Worm (Caenorhabditis elegans) whole organism, L4 larva: ENCODE results near the gene C24B9.3.

ENCODE experiments used
- D1046.2 ChIP-seq: fragments of 200-800 bp; sonication (Bioruptor generic); IDR thresholded peaks from 2 replicates; pipeline ENCODE4 v1.3.6; 2022; ENCODE audit warnings: missing genetic modification characterization, missing compliant biosample characterization
- F10B5.3 ChIP-seq: sonication (generic microtip); optimal IDR thresholded peaks from 2 replicates; lab custom pipeline; 2016; ENCODE audit warnings: mild to moderate bottlenecking, missing genetic modification characterization, missing compliant biosample characterization
- F37D6.2 ChIP-seq: sonication (generic microtip); optimal IDR thresholded peaks from 2 replicates; lab custom pipeline; 2016; ENCODE audit warnings: mild to moderate bottlenecking, missing genetic modification characterization, missing compliant biosample characterization
- F44E2.7 ChIP-seq: fragments of 200-800 bp; sonication (Bioruptor generic); IDR thresholded peaks from 2 replicates; pipeline ENCODE4 v2.1.2; 2022; ENCODE audit warnings: missing genetic modification characterization, missing compliant biosample characterization
- Y105C5A.15 ChIP-seq: fragments of 200-800 bp; sonication (Bioruptor generic); IDR thresholded peaks from 2 replicates; pipeline ENCODE4 v1.3.6; 2022; ENCODE audit warnings: missing genetic modification characterization, missing compliant biosample characterization
- Y5F2A.4 ChIP-seq: fragments of 200-800 bp; sonication (Bioruptor generic); optimal IDR thresholded peaks from 2 replicates; lab custom pipeline; 2018; ENCODE audit warnings: mild to moderate bottlenecking, missing genetic modification characterization, missing compliant biosample characterization
- Y75B8A.6 ChIP-seq: fragments of 200-800 bp; sonication (Bioruptor generic); IDR thresholded peaks from 2 replicates; pipeline ENCODE4 v1.3.6; 2022; ENCODE audit warnings: missing genetic modification reagents, missing genetic modification characterization, missing compliant biosample characterization
- aha-1 ChIP-seq: fragments of 150-350 bp; peaks from one replicate; lab custom pipeline; 2014; ENCODE audit warnings: missing biosample characterization, missing genetic modification characterization
- aly-2 ChIP-seq: sonication (generic microtip); optimal IDR thresholded peaks from 2 replicates; lab custom pipeline; 2018; ENCODE audit warnings: missing biosample characterization, missing genetic modification characterization
- ama-1 ChIP-seq: fragments of 150-350 bp; optimal IDR thresholded peaks from 2 replicates; lab custom pipeline; 2014; ENCODE audit warnings: inconsistent platforms, mixed read lengths
- ceh-62 ChIP-seq: sonication (generic microtip); optimal IDR thresholded peaks from 2 replicates; lab custom pipeline; 2017; ENCODE audit warnings: missing biosample characterization, missing genetic modification characterization
- daf-16 ChIP-seq, 3 experiments: sonication (generic microtip); optimal IDR thresholded peaks; 2 replicates each; lab custom pipeline; 2016 to 2017; ENCODE audit warnings: missing genetic modification characterization in 3 of 3, missing genetic modification reagents in 3 of 3, mild to moderate bottlenecking in 2 of 3, missing compliant biosample characterization in 2 of 3, missing biosample characterization in 1 of 3, moderate library complexity in 1 of 3
- daf-8 ChIP-seq: fragments of 200-800 bp; sonication (Bioruptor generic); IDR thresholded peaks from 2 replicates; pipeline ENCODE4 v1.3.6; 2022; ENCODE audit warnings: missing genetic modification characterization, missing compliant biosample characterization
- dmd-9 ChIP-seq: fragments of 200-800 bp; sonication (Bioruptor generic); IDR thresholded peaks from 2 replicates; pipeline ENCODE4 v1.3.6; 2022; ENCODE audit warnings: missing genetic modification reagents, missing genetic modification characterization, missing compliant biosample characterization
- dpl-1 ChIP-seq: fragments of 150-350 bp; optimal IDR thresholded peaks from 2 replicates; lab custom pipeline; 2014; ENCODE audit warnings: missing biosample characterization, missing genetic modification reagents, missing genetic modification characterization
- duxl-1 ChIP-seq: sonication (generic microtip); optimal IDR thresholded peaks from 2 replicates; lab custom pipeline; 2016; ENCODE audit warnings: mild to moderate bottlenecking, missing genetic modification characterization, moderate library complexity, missing compliant biosample characterization; ENCODE audit not compliant: poor library complexity
- dve-1 ChIP-seq: sonication (generic microtip); optimal IDR thresholded peaks from 2 replicates; lab custom pipeline; 2017; ENCODE audit warnings: antibody characterized with exemption, mild to moderate bottlenecking, missing genetic modification characterization, missing compliant biosample characterization; ENCODE audit not compliant: insufficient read depth
- gei-8 ChIP-seq: fragments of 200-800 bp; sonication (Bioruptor generic); optimal IDR thresholded peaks from 2 replicates; lab custom pipeline; 2018; ENCODE audit warnings: mild to moderate bottlenecking, missing genetic modification characterization, missing compliant biosample characterization
- hlh-11 ChIP-seq: fragments of 200-800 bp; sonication (Bioruptor generic); optimal IDR thresholded peaks from 2 replicates; lab custom pipeline; 2018; ENCODE audit warnings: mild to moderate bottlenecking, missing genetic modification characterization, missing compliant biosample characterization
- lim-7 ChIP-seq: fragments of 200-800 bp; sonication (Bioruptor generic); IDR thresholded peaks from 2 replicates; pipeline ENCODE4 v1.3.6; 2022; ENCODE audit warnings: missing genetic modification characterization, missing compliant biosample characterization
- lin-29 ChIP-seq: fragments of 200-800 bp; sonication (Bioruptor generic); IDR thresholded peaks from 2 replicates; pipeline ENCODE4 v1.3.6; 2022; ENCODE audit warnings: missing genetic modification reagents, missing genetic modification characterization, missing compliant biosample characterization
- lsy-2 ChIP-seq, 2 experiments: fragments of 150-350 bp in 1 of 2; sonication (generic microtip) in 1 of 2; optimal IDR thresholded peaks; 2 replicates each; lab custom pipeline; 2014 to 2017; ENCODE audit warnings: missing biosample characterization in 2 of 2, missing genetic modification characterization in 2 of 2
- madf-9 ChIP-seq: fragments of 200-800 bp; sonication (Bioruptor generic); conservative IDR thresholded peaks from 2 replicates; pipeline ENCODE4 v1.3.6; 2022; ENCODE audit warnings: missing genetic modification reagents, missing genetic modification characterization, missing compliant biosample characterization
- mep-1 ChIP-seq: fragments of 150-350 bp; sonication (generic microtip); optimal IDR thresholded peaks from 3 replicates; lab custom pipeline; 2014; ENCODE audit warnings: missing biosample characterization, missing genetic modification characterization
- mes-2 ChIP-seq: sonication (generic microtip); optimal IDR thresholded peaks from 2 replicates; lab custom pipeline; 2016; ENCODE audit warnings: missing genotype, mild to moderate bottlenecking, missing genetic modification characterization, missing compliant biosample characterization; ENCODE audit not compliant: poor library complexity, severe bottlenecking
- mxl-2 ChIP-seq: fragments of 200-800 bp; sonication (Bioruptor generic); conservative IDR thresholded peaks from 2 replicates; pipeline ENCODE4 v1.3.6; 2022; ENCODE audit warnings: missing genetic modification reagents, missing genetic modification characterization, missing compliant biosample characterization
- mxl-3 ChIP-seq: fragments of 200-800 bp; sonication (Bioruptor generic); optimal IDR thresholded peaks from 2 replicates; lab custom pipeline; 2018; ENCODE audit warnings: mild to moderate bottlenecking, missing genetic modification characterization, missing compliant biosample characterization
- nhr-102 ChIP-seq: sonication (generic microtip); optimal IDR thresholded peaks from 2 replicates; lab custom pipeline; 2016; ENCODE audit warnings: mild to moderate bottlenecking, missing genetic modification characterization, moderate library complexity, missing compliant biosample characterization
- nhr-237 ChIP-seq: sonication (generic microtip); optimal IDR thresholded peaks from 2 replicates; lab custom pipeline; 2017; ENCODE audit warnings: missing biosample characterization, missing genetic modification characterization
- nhr-48 ChIP-seq: sonication (generic microtip); optimal IDR thresholded peaks from 2 replicates; lab custom pipeline; 2016; ENCODE audit warnings: mild to moderate bottlenecking, missing genetic modification characterization, missing compliant biosample characterization
- nhr-76 ChIP-seq: fragments of 150-350 bp; optimal IDR thresholded peaks from 2 replicates; lab custom pipeline; 2014; ENCODE audit warnings: missing biosample characterization, missing genetic modification characterization
- nhr-77 ChIP-seq: fragments of 150-350 bp; optimal IDR thresholded peaks from 2 replicates; lab custom pipeline; 2014; ENCODE audit warnings: missing biosample characterization, missing genetic modification characterization
- pha-4 ChIP-seq, 2 experiments: fragments of 150-350 bp in 1 of 2; fragments of 200-800 bp in 1 of 2; sonication (Bioruptor generic) in 1 of 2; IDR thresholded peaks in 1 of 2; optimal IDR thresholded peaks in 1 of 2; 2 replicates each; pipeline versions ENCODE4 v1.3.6 to Lab custom; 2014 to 2022; ENCODE audit warnings: missing genetic modification characterization in 2 of 2, missing genetic modification reagents in 2 of 2, missing biosample characterization in 1 of 2, missing compliant biosample characterization in 1 of 2
- php-3 ChIP-seq: fragments of 200-800 bp; sonication (Bioruptor generic); IDR thresholded peaks from 2 replicates; pipeline ENCODE4 v1.3.6; 2022; ENCODE audit warnings: missing genetic modification reagents, missing genetic modification characterization, missing compliant biosample characterization
- pqm-1 ChIP-seq: sonication (generic microtip); optimal IDR thresholded peaks from 2 replicates; lab custom pipeline; 2017; ENCODE audit warnings: missing biosample characterization, missing genetic modification characterization
- rbr-2 ChIP-seq: sonication (generic microtip); optimal IDR thresholded peaks from 2 replicates; lab custom pipeline; 2016; ENCODE audit warnings: missing genotype, missing genetic modification characterization, missing compliant biosample characterization
- set-16 ChIP-seq: fragments of 200-800 bp; sonication (Bioruptor generic); IDR thresholded peaks from 2 replicates; pipeline ENCODE4 v1.3.6; 2022; ENCODE audit warnings: missing genetic modification reagents, missing genetic modification characterization, missing compliant biosample characterization
- skn-1 ChIP-seq: fragments of 150-350 bp; optimal IDR thresholded peaks from 2 replicates; lab custom pipeline; 2014; ENCODE audit warnings: missing biosample characterization, missing genetic modification characterization
- unc-130 ChIP-seq: sonication (generic microtip); optimal IDR thresholded peaks from 2 replicates; lab custom pipeline; 2016; ENCODE audit warnings: missing genetic modification reagents, missing genetic modification characterization, missing compliant biosample characterization
- unc-39 ChIP-seq: sonication (generic microtip); optimal IDR thresholded peaks from 2 replicates; lab custom pipeline; 2017; ENCODE audit warnings: missing biosample characterization, missing genetic modification characterization
- unc-62 ChIP-seq, 3 experiments: fragments of 150-350 bp in 1 of 3; sonication (generic microtip); optimal IDR thresholded peaks in 2 of 3; peaks in 1 of 3; 1 replicate in 1 of 3; 2 replicates in 2 of 3; lab custom pipeline; 2014 to 2017; ENCODE audit warnings: missing biosample characterization in 3 of 3, missing genetic modification characterization in 3 of 3, missing genetic modification reagents in 3 of 3, missing genotype in 1 of 3
- vab-7 ChIP-seq: fragments of 200-800 bp; sonication (Bioruptor generic); IDR thresholded peaks from 2 replicates; pipeline ENCODE4 v1.3.6; 2022; ENCODE audit warnings: missing genetic modification reagents, missing genetic modification characterization, missing compliant biosample characterization
- zip-11 ChIP-seq: fragments of 200-800 bp; sonication (Bioruptor generic); IDR thresholded peaks from 2 replicates; pipeline ENCODE4 v1.3.6; 2022; ENCODE audit warnings: missing genetic modification characterization, missing compliant biosample characterization
- zip-2 ChIP-seq: fragments of 150-350 bp; optimal IDR thresholded peaks from 2 replicates; lab custom pipeline; 2014; ENCODE audit warnings: missing biosample characterization, missing genetic modification characterization

The C24B9.3 gene

ce11 chrV:2730784-2731480 lies 19.5 kb upstream of the C24B9.3 start, which contains the start of gene dod-3 (continued):
- TF ChIP-seq lin-29 (no peak), pha-4 (GFP tag; IDR thresholded peaks at IDR 0.05; lab: Robert Waterston, UW) (no peak), pha-4 (tag; optimal IDR thresholded peaks at IDR 0.05; lab: Kevin White, UChicago) (no peak), madf-9 (GFP tag; lab: Robert Waterston, UW) (no peak), daf-8 (GFP tag; lab: Robert Waterston, UW) (no peak), F37D6.2 (no peak), rbr-2 (no peak), F44E2.7 (no peak), dve-1 (tag; lab: Kevin White, UChicago) (peak; percentile 59), F10B5.3 (tag; lab: Kevin White, UChicago) (no peak), gei-8 (GFP tag; lab: Kevin White, UChicago) (no peak), hlh-11 (tag; lab: Kevin White, UChicago) (peak; percentile 92), php-3 (peak; percentile 21; the same call in 1 of the 2 replicates), unc-39 (tag; lab: Kevin White, UChicago) (no peak), nhr-48 (tag; lab: Kevin White, UChicago) (peak; percentile 46), mes-2 (tag; lab: Kevin White, UChicago) (no peak), Y105C5A.15 (GFP tag; lab: Robert Waterston, UW) (no peak), ceh-62 (tag; lab: Kevin White, UChicago) (no peak), nhr-76 (tag; lab: Kevin White, UChicago) (no peak), mxl-3 (GFP tag; lab: Kevin White, UChicago) (no peak), nhr-237 (tag; lab: Kevin White, UChicago) (no peak), ama-1 (lab: Kevin White, UChicago) (peak; percentile 74), nhr-77 (peak; percentile 32), Y75B8A.6 (GFP tag; lab: Robert Waterston, UW) (no peak), mxl-2 (GFP tag; lab: Robert Waterston, UW) (no peak), lim-7 (GFP tag; lab: Robert Waterston, UW) (no peak), vab-7 (GFP tag; lab: Robert Waterston, UW) (no peak), pqm-1 (tag; lab: Kevin White, UChicago) (no peak), daf-16 (GFP tag; optimal IDR thresholded peaks at IDR 0.05; lab: Kevin White, UChicago) (peak in 1 of 2 experiments; percentile 48), daf-16 (tag; optimal IDR thresholded peaks at IDR 0.05; lab: Kevin White, UChicago) (peak; percentile 92), mep-1 (tag; lab: Kevin White, UChicago) (no peak), dpl-1 (GFP tag; lab: Kevin White, UChicago) (no peak), aha-1 (tag; lab: Kevin White, UChicago) (no peak), skn-1 (no peak), duxl-1 (tag; lab: Kevin White, UChicago) (no peak), zip-2 (no peak), lsy-2 (tag; optimal IDR thresholded peaks at IDR 0.05; lab: Kevin White, UChicago) (no peak)

ce11 chrV:2728236-2728635 lies 16.8 kb upstream of the C24B9.3 start, which contains the start of gene str-33:
Gene str-33, plus strand, starts transcription at chrV:2728536.
- TF ChIP-seq mxl-3 (GFP tag; lab: Kevin White, UChicago) (no peak), aly-2 (tag; lab: Kevin White, UChicago) (no peak), D1046.2 (GFP tag; lab: Robert Waterston, UW) (no peak), nhr-102 (tag; lab: Kevin White, UChicago) (no peak), zip-11 (no peak), hlh-11 (tag; lab: Kevin White, UChicago) (no peak), dmd-9 (GFP tag; lab: Robert Waterston, UW) (no peak), Y5F2A.4 (GFP tag; lab: Kevin White, UChicago) (no peak), pha-4 (GFP tag; IDR thresholded peaks at IDR 0.05; lab: Robert Waterston, UW) (no peak), pha-4 (tag; optimal IDR thresholded peaks at IDR 0.05; lab: Kevin White, UChicago) (no peak), set-16 (GFP tag; lab: Robert Waterston, UW) (no peak), aha-1 (tag; lab: Kevin White, UChicago) (no peak), unc-62 (GFP tag; optimal IDR thresholded peaks at IDR 0.05 in 1 of 2; lab: Kevin White, UChicago) (no peak), unc-62 (tag; optimal IDR thresholded peaks at IDR 0.05; lab: Kevin White, UChicago) (no peak), nhr-237 (tag; lab: Kevin White, UChicago) (no peak), unc-130 (GFP tag; lab: Kevin White, UChicago) (no peak)
